Worm (Caenorhabditis elegans): ENCODE results near the gene Y16B4A.2.

- TF ChIP-seq T22C8.4 (GFP tag; IDR thresholded peaks at IDR 0.05) (no peak), cog-1 (tag; optimal IDR thresholded peaks at IDR 0.05) (no peak), med-1 (GFP tag; optimal IDR thresholded peaks at IDR 0.05; ENCODE audit: insufficient read depth) (no peak), ztf-29 (GFP tag; IDR thresholded peaks at IDR 0.05) (no peak), flt-1 (GFP tag; IDR thresholded peaks at IDR 0.05) (no peak), ref-1 (GFP tag; conservative IDR thresholded peaks at IDR 0.05) (no peak), klf-2 (GFP tag; conservative IDR thresholded peaks at IDR 0.05) (no peak)
These were observed 40.4 kb upstream of the Y16B4A.2 start, which contains the start of gene T04C10.3 for ce11 chrX:14812061-14812460.
